Worm (Caenorhabditis elegans) whole organism, L2 larva: Measurements from ENCODE around the gene nmat-1.

Experiments
- C34F6.9 ChIP-seq: fragments of 150-350 bp; optimal IDR thresholded peaks from 2 replicates; lab custom pipeline; 2014; ENCODE audit warnings: missing biosample characterization, missing genetic modification characterization
- Y55F3AM.14 ChIP-seq: fragments of 200-800 bp; sonication (Bioruptor generic); optimal IDR thresholded peaks from 2 replicates; lab custom pipeline; 2018; ENCODE audit warnings: mild to moderate bottlenecking, missing genetic modification characterization, missing compliant biosample characterization
- ZK546.5 ChIP-seq: sonication (generic microtip); optimal IDR thresholded peaks from 2 replicates; lab custom pipeline; 2017; ENCODE audit warnings: missing biosample characterization, missing genetic modification characterization
- alr-1 ChIP-seq: fragments of 150-350 bp; optimal IDR thresholded peaks from 2 replicates; lab custom pipeline; 2014; ENCODE audit warnings: missing biosample characterization, missing genetic modification characterization
- aly-2 ChIP-seq: fragments of 150-350 bp; optimal IDR thresholded peaks from 2 replicates; lab custom pipeline; 2014; ENCODE audit warnings: missing biosample characterization, missing genetic modification characterization
- ama-1 ChIP-seq: fragments of 150-350 bp; optimal IDR thresholded peaks from 2 replicates; lab custom pipeline; 2018; ENCODE audit warnings: inconsistent platforms
- blmp-1 ChIP-seq: sonication (generic microtip); optimal IDR thresholded peaks from 2 replicates; lab custom pipeline; 2017; ENCODE audit warnings: missing genetic modification characterization, mild to moderate bottlenecking, missing compliant biosample characterization, antibody characterized with exemption, moderate library complexity; ENCODE audit not compliant: insufficient read depth
- ceh-16 ChIP-seq: fragments of 150-350 bp; optimal IDR thresholded peaks from 2 replicates; lab custom pipeline; 2014; ENCODE audit warnings: missing biosample characterization, missing genetic modification characterization
- ceh-82 ChIP-seq: fragments of 150-350 bp; optimal IDR thresholded peaks from 2 replicates; lab custom pipeline; 2014; ENCODE audit warnings: missing biosample characterization, missing genetic modification characterization
- crh-2 ChIP-seq: sonication (generic microtip); optimal IDR thresholded peaks from 2 replicates; lab custom pipeline; 2017; ENCODE audit warnings: missing biosample characterization, missing genetic modification characterization
- dmd-4 ChIP-seq: sonication (generic microtip); optimal IDR thresholded peaks from 2 replicates; lab custom pipeline; 2017; ENCODE audit warnings: missing biosample characterization, missing genetic modification characterization
- egl-27 ChIP-seq: sonication (generic microtip); optimal IDR thresholded peaks from 3 replicates; lab custom pipeline; 2017; ENCODE audit warnings: missing biosample characterization, missing genetic modification reagents, missing genetic modification characterization
- elt-1 ChIP-seq: fragments of 150-350 bp; optimal IDR thresholded peaks from 2 replicates; lab custom pipeline; 2014; ENCODE audit warnings: missing biosample characterization, missing genetic modification characterization
- elt-3 ChIP-seq: sonication (generic microtip); optimal IDR thresholded peaks from 2 replicates; lab custom pipeline; 2017; ENCODE audit warnings: missing biosample characterization, missing genetic modification characterization
- fos-1 ChIP-seq: fragments of 150-350 bp; optimal IDR thresholded peaks from 2 replicates; lab custom pipeline; 2014; ENCODE audit warnings: missing biosample characterization, missing genetic modification characterization
- gmeb-1 ChIP-seq: fragments of 150-350 bp; optimal IDR thresholded peaks from 2 replicates; lab custom pipeline; 2014; ENCODE audit warnings: missing biosample characterization, missing genetic modification characterization
- lin-11 ChIP-seq: fragments of 150-350 bp; sonication (generic microtip); optimal IDR thresholded peaks from 2 replicates; lab custom pipeline; 2014; ENCODE audit warnings: missing biosample characterization, missing genetic modification characterization, inconsistent platforms, mixed read lengths
- lin-13 ChIP-seq: fragments of 150-350 bp; optimal IDR thresholded peaks from 2 replicates; lab custom pipeline; 2014; ENCODE audit warnings: missing biosample characterization, missing genetic modification reagents, missing genetic modification characterization
- lsy-2 ChIP-seq, 2 experiments: fragments of 150-350 bp in 1 of 2; sonication (generic microtip) in 1 of 2; optimal IDR thresholded peaks; 2 replicates each; lab custom pipeline; 2014 to 2017; ENCODE audit warnings: missing biosample characterization in 2 of 2, missing genetic modification characterization in 2 of 2
- mab-5 ChIP-seq: fragments of 150-350 bp; optimal IDR thresholded peaks from 2 replicates; lab custom pipeline; 2014; ENCODE audit warnings: missing biosample characterization, missing genetic modification characterization
- mbf-1 ChIP-seq: sonication (generic microtip); optimal IDR thresholded peaks from 2 replicates; lab custom pipeline; 2017; ENCODE audit warnings: missing biosample characterization, missing genetic modification characterization
- mdl-1 ChIP-seq, 2 experiments: fragments of 150-350 bp in 1 of 2; sonication (generic microtip) in 1 of 2; optimal IDR thresholded peaks; 2 replicates each; lab custom pipeline; 2017; ENCODE audit warnings: missing biosample characterization in 2 of 2, missing genetic modification characterization in 2 of 2
- nhr-10 ChIP-seq: sonication (generic microtip); optimal IDR thresholded peaks from 2 replicates; lab custom pipeline; 2017; ENCODE audit warnings: missing biosample characterization, missing genetic modification characterization
- nhr-11 ChIP-seq: fragments of 150-350 bp; optimal IDR thresholded peaks from 2 replicates; lab custom pipeline; 2014; ENCODE audit warnings: missing biosample characterization, missing genetic modification characterization
- nhr-12 ChIP-seq: fragments of 150-350 bp; optimal IDR thresholded peaks from 2 replicates; lab custom pipeline; 2014; ENCODE audit warnings: missing biosample characterization, missing genetic modification characterization
- nhr-129 ChIP-seq: fragments of 150-350 bp; optimal IDR thresholded peaks from 2 replicates; lab custom pipeline; 2014; ENCODE audit warnings: missing biosample characterization, missing genetic modification characterization
- nhr-23 ChIP-seq: fragments of 150-350 bp; optimal IDR thresholded peaks from 2 replicates; lab custom pipeline; 2014; ENCODE audit warnings: missing biosample characterization, missing genetic modification reagents, missing genetic modification characterization
- nhr-237 ChIP-seq: fragments of 150-350 bp; optimal IDR thresholded peaks from 2 replicates; lab custom pipeline; 2014; ENCODE audit warnings: missing biosample characterization, missing genetic modification characterization
- nhr-25 ChIP-seq: fragments of 150-350 bp; sonication (generic microtip); optimal IDR thresholded peaks from 3 replicates; lab custom pipeline; 2014; ENCODE audit warnings: missing biosample characterization, missing genetic modification characterization
- nhr-6 ChIP-seq: fragments of 150-350 bp; optimal IDR thresholded peaks from 2 replicates; lab custom pipeline; 2014; ENCODE audit warnings: missing biosample characterization, missing genetic modification characterization
- nhr-77 ChIP-seq: fragments of 150-350 bp; optimal IDR thresholded peaks from 2 replicates; lab custom pipeline; 2014; ENCODE audit warnings: missing biosample characterization, missing genetic modification characterization
- peb-1 ChIP-seq: fragments of 150-350 bp; optimal IDR thresholded peaks from 2 replicates; lab custom pipeline; 2014; ENCODE audit warnings: missing biosample characterization, missing genetic modification characterization
- sem-4 ChIP-seq: fragments of 150-350 bp; optimal IDR thresholded peaks from 2 replicates; lab custom pipeline; 2014; ENCODE audit warnings: missing biosample characterization, missing genetic modification reagents, missing genetic modification characterization
- skn-1 ChIP-seq: sonication (generic microtip); optimal IDR thresholded peaks from 2 replicates; lab custom pipeline; 2017; ENCODE audit warnings: missing biosample characterization, missing genetic modification characterization
- sma-3 ChIP-seq: sonication (generic microtip); optimal IDR thresholded peaks from 2 replicates; lab custom pipeline; 2016; ENCODE audit warnings: missing genetic modification reagents, missing genetic modification characterization, missing compliant biosample characterization
- sma-9 ChIP-seq, 2 experiments: fragments of 150-350 bp in 1 of 2; sonication (generic microtip) in 1 of 2; optimal IDR thresholded peaks; 2 replicates each; lab custom pipeline; 2014 to 2016; ENCODE audit warnings: missing genetic modification characterization in 2 of 2, mild to moderate bottlenecking in 1 of 2, missing biosample characterization in 1 of 2, missing compliant biosample characterization in 1 of 2, missing genetic modification reagents in 1 of 2, moderate library complexity in 1 of 2
- snpc-4 ChIP-seq: fragments of 150-350 bp; optimal IDR thresholded peaks from 2 replicates; lab custom pipeline; 2014; ENCODE audit warnings: missing biosample characterization, missing genetic modification characterization
- unc-39 ChIP-seq: fragments of 150-350 bp; optimal IDR thresholded peaks from 2 replicates; lab custom pipeline; 2014; ENCODE audit warnings: missing biosample characterization, missing genetic modification characterization
- unc-55 ChIP-seq: fragments of 150-350 bp; sonication (generic microtip); optimal IDR thresholded peaks from 3 replicates; lab custom pipeline; 2014; ENCODE audit warnings: missing biosample characterization, missing genetic modification reagents, missing genetic modification characterization
- unc-62 ChIP-seq: fragments of 150-350 bp; optimal IDR thresholded peaks from 2 replicates; lab custom pipeline; 2014; ENCODE audit warnings: missing biosample characterization, missing genetic modification reagents, missing genetic modification characterization
- zag-1 ChIP-seq: fragments of 150-350 bp; optimal IDR thresholded peaks from 2 replicates; lab custom pipeline; 2014; ENCODE audit warnings: missing biosample characterization, missing genetic modification characterization
- ztf-1 ChIP-seq: fragments of 200-800 bp; sonication (Bioruptor generic); conservative IDR thresholded peaks from 2 replicates; pipeline ENCODE4 v1.3.6; 2022; ENCODE audit warnings: missing genetic modification characterization, missing compliant biosample characterization
- ztf-11 ChIP-seq: sonication (generic microtip); optimal IDR thresholded peaks from 2 replicates; lab custom pipeline; 2017; ENCODE audit warnings: missing biosample characterization, missing genetic modification characterization
- ztf-4 ChIP-seq: fragments of 150-350 bp; optimal IDR thresholded peaks from 2 replicates; lab custom pipeline; 2014; ENCODE audit warnings: missing biosample characterization, missing genetic modification characterization

The nmat-1 gene

DNA sequence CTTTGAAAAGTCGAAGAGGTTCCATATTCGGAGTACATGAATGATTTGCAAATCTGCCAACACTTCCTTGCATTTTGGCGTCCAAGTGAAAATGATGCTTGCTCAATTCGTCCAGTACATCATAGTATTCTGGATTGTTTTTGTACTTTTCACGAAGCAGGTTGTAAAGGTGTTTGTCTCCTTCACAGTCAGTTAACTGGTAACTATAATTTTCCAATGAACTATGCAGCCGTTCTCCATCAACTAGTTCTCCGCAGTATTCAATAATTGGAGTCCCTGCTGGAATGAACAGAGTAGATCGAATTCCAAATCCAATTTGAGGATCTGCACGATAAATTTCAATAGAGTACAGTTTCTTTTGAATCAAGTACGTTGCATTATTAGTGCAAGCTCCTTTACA is 46.5 kb downstream of the nmat-1 start:
- TF ChIP-seq unc-62 (no peak), snpc-4 (no peak), Y55F3AM.14 (GFP tag; lab: Kevin White, UChicago) (no peak)
- TF ChIP-seq, all 48 proteins: peak for 0

DNA sequence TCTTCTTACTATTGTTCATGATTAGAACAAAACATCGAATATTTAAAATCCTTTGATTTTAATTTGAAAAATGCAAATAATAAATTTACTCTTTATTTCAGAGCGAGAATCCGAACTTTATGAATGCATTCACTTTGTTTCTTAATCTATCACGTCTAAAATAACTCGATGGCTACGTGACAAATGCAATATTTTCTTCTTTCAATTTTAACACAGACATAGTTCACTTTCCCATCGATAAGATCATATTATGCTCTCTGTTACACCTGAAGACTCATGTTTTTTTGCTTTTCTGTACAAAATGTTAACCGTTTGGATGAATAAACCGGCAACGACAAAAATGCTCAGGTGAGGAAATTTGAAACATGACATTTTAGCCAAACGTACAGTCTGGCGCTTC is 48.3 kb downstream of the nmat-1 start:
- no peak for TF ChIP-seq elt-3
- TF ChIP-seq aly-2, result no peak
- TF ChIP-seq crh-2, result no peak
- TF ChIP-seq snpc-4, result no peak
- TF ChIP-seq sem-4 (tag; lab: Kevin White, UChicago), result no peak
- no peak for TF ChIP-seq nhr-6 (tag; lab: Kevin White, UChicago)
- TF ChIP-seq lin-13 (GFP tag; lab: Kevin White, UChicago), result no peak
- TF ChIP-seq ceh-16 (tag; lab: Kevin White, UChicago), result no peak
- no peak for TF ChIP-seq ztf-1 (GFP tag; lab: Robert Waterston, UW)
- TF ChIP-seq nhr-77 (tag; lab: Kevin White, UChicago), result no peak
- TF ChIP-seq nhr-10 (tag; lab: Kevin White, UChicago), result no peak
- no peak for TF ChIP-seq lin-11 (tag; lab: Kevin White, UChicago)
- no peak for TF ChIP-seq mdl-1 (tag; optimal IDR thresholded peaks at IDR 0.05; lab: Kevin White, UChicago)
- no peak for TF ChIP-seq ceh-82 (tag; lab: Kevin White, UChicago)

DNA sequence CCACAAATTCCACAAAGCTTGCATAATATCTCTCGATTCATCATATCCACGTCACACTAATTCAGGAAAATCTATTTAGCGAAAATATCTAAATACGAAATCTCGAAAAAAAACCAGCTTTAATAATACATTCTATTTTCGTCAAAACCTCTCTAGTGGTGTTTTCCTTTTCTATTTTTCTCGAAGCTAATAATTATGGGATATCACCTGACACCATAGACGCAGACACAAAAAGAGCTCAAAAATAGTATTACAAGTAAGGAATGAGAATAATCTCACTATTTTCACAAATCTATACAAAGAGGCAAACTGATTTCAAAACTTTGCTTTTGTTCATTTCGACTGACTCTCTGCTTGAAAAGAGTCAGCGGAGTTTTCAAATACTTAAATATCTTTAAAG is 48.8 kb downstream of the nmat-1 start:
- TF ChIP-seq blmp-1 (tag; lab: Kevin White, UChicago) (no peak), lsy-2 (tag; optimal IDR thresholded peaks at IDR 0.05; lab: Kevin White, UChicago) (peak in 1 of 2 experiments; percentile 4), ztf-4 (tag; lab: Kevin White, UChicago) (no peak), C34F6.9 (peak; percentile 52), unc-39 (no peak), sma-9 (GFP tag; optimal IDR thresholded peaks at IDR 0.05; lab: Kevin White, UChicago) (peak; percentile 30), sma-9 (tag; optimal IDR thresholded peaks at IDR 0.05; lab: Kevin White, UChicago) (no peak)
- TF ChIP-seq, all 48 proteins: peak for 3

DNA sequence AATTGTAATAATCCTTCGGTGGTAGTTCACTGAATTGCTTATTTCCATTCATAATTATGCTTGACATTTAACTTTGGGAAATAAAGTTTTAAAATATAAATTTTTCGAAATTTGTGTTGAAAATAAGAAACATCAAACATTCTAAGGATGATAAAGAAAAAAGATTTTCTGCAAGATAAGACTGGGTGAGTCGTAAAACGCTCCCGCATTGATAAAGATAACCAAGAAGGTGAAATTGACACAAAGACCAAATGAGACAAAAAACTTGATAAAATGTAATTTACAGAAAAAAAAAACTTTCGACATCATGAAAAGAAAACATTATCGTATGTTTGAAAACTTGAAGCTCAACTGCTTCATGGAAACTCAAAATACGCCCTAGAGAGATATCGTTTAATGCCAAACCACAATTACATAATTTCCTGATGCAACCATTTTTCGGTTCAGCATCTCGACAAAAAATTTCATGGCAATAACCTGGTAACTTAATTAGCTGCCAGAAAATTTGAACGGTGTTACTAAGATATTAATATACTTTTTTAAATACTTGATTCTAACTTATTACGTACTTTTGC is 49.7 kb downstream of the nmat-1 start:
- no peak for TF ChIP-seq nhr-77 (tag; lab: Kevin White, UChicago)
- TF ChIP-seq elt-1 (tag; lab: Kevin White, UChicago), result no peak
- TF ChIP-seq zag-1 (tag; lab: Kevin White, UChicago), result no peak
- peak; percentile 59 for TF ChIP-seq crh-2
- TF ChIP-seq sma-9 (GFP tag; optimal IDR thresholded peaks at IDR 0.05; lab: Kevin White, UChicago), result peak; percentile 25
- no peak for TF ChIP-seq sma-9 (tag; optimal IDR thresholded peaks at IDR 0.05; lab: Kevin White, UChicago)
- TF ChIP-seq ztf-11, result no peak
- no peak for TF ChIP-seq sem-4 (tag; lab: Kevin White, UChicago)
- TF ChIP-seq C34F6.9, result no peak
- no peak for TF ChIP-seq skn-1 (tag; lab: Kevin White, UChicago)
- TF ChIP-seq gmeb-1 (tag; lab: Kevin White, UChicago), result no peak
- no peak for TF ChIP-seq nhr-23 (tag; lab: Kevin White, UChicago)
- TF ChIP-seq ZK546.5 (tag; lab: Kevin White, UChicago), result no peak
- no peak for TF ChIP-seq alr-1 (tag; lab: Kevin White, UChicago)
- TF ChIP-seq nhr-237, result no peak
- TF ChIP-seq ztf-4 (tag; lab: Kevin White, UChicago), result no peak
- peak in 1 of 2 experiments; percentile 13 for TF ChIP-seq mdl-1 (tag; optimal IDR thresholded peaks at IDR 0.05; lab: Kevin White, UChicago)
- TF ChIP-seq ztf-1 (GFP tag; lab: Robert Waterston, UW), result no peak
- no peak for TF ChIP-seq nhr-129
- no peak for TF ChIP-seq nhr-25
- TF ChIP-seq elt-3, result no peak
- no peak for TF ChIP-seq dmd-4 (tag; lab: Kevin White, UChicago)
- TF ChIP-seq Y55F3AM.14 (GFP tag; lab: Kevin White, UChicago), result no peak
- TF ChIP-seq nhr-12, result no peak
- TF ChIP-seq egl-27, result no peak
- TF ChIP-seq fos-1 (tag; lab: Kevin White, UChicago), result peak; percentile 86
- TF ChIP-seq ama-1, result no peak
- no peak for TF ChIP-seq ceh-82 (tag; lab: Kevin White, UChicago)
- no peak for TF ChIP-seq nhr-6 (tag; lab: Kevin White, UChicago)
- no peak for TF ChIP-seq lin-11 (tag; lab: Kevin White, UChicago)
- TF ChIP-seq lsy-2 (tag; optimal IDR thresholded peaks at IDR 0.05; lab: Kevin White, UChicago), result no peak
- TF ChIP-seq mbf-1 (tag; lab: Kevin White, UChicago), result no peak
- no peak for TF ChIP-seq snpc-4
- TF ChIP-seq unc-62, result no peak
- TF ChIP-seq unc-55 (GFP tag; lab: Kevin White, UChicago), result no peak
- TF ChIP-seq blmp-1 (tag; lab: Kevin White, UChicago), result no peak
- no peak for TF ChIP-seq mab-5 (tag; lab: Kevin White, UChicago)
- TF ChIP-seq ceh-16 (tag; lab: Kevin White, UChicago), result no peak
- no peak for TF ChIP-seq nhr-10 (tag; lab: Kevin White, UChicago)
- TF ChIP-seq unc-39, result no peak
- peak; percentile 21 for TF ChIP-seq sma-3 (GFP tag; lab: Kevin White, UChicago)
- TF ChIP-seq lin-13 (GFP tag; lab: Kevin White, UChicago), result no peak
- no peak for TF ChIP-seq peb-1 (tag; lab: Kevin White, UChicago)
- no peak for TF ChIP-seq nhr-11
- TF ChIP-seq, all 48 proteins: peak for 5
